Fruit fly (Drosophila melanogaster) whole organism, adult: ENCODE data around the gene CG4686.

ENCODE experiments used
- CG12768 ChIP-seq: fragments of 200-800 bp; sonication (Bioruptor generic); optimal IDR thresholded peaks from 2 replicates; lab custom pipeline; 2017; ENCODE audit warnings: missing biosample characterization, missing genetic modification characterization, mild to moderate bottlenecking, moderate library complexity, missing genetic modification reagents
- CG33017 ChIP-seq: fragments of 200-800 bp; sonication (Bioruptor generic); optimal IDR thresholded peaks from 2 replicates; lab custom pipeline; 2018; ENCODE audit warnings: missing biosample characterization, mild to moderate bottlenecking, missing genetic modification characterization, moderate library complexity
- CG5204 ChIP-seq: fragments of 200-800 bp; sonication (Bioruptor generic); optimal IDR thresholded peaks from 2 replicates; lab custom pipeline; 2016; ENCODE audit warnings: missing biosample characterization, missing genetic modification characterization
- Hr96 ChIP-seq: fragments of 200-800 bp; sonication (Bioruptor generic); optimal IDR thresholded peaks from 2 replicates; lab custom pipeline; 2016; ENCODE audit warnings: missing biosample characterization, missing genetic modification characterization
- Mnt ChIP-seq: fragments of 200-800 bp; sonication (Bioruptor generic); optimal IDR thresholded peaks from 2 replicates; lab custom pipeline; 2016; ENCODE audit warnings: missing biosample characterization, mild to moderate bottlenecking, missing genetic modification characterization
- cnc ChIP-seq, 2 experiments: fragments of >200 bp; optimal IDR thresholded peaks; 2 replicates each; lab custom pipeline; 2017
- kay ChIP-seq: fragments of 200-800 bp; sonication (Bioruptor generic); peaks from one replicate; lab custom pipeline; 2016; ENCODE audit warnings: missing biosample characterization, missing genetic modification characterization, borderline replicate concordance
- ovo ChIP-seq: fragments of 200-800 bp; sonication (Bioruptor generic); optimal IDR thresholded peaks from 2 replicates; lab custom pipeline; 2016; ENCODE audit warnings: missing biosample characterization, missing genetic modification characterization
- pad ChIP-seq: fragments of 200-800 bp; sonication (Bioruptor generic); optimal IDR thresholded peaks from 3 replicates; lab custom pipeline; 2017; ENCODE audit warnings: missing biosample characterization, missing genetic modification characterization, mild to moderate bottlenecking, moderate library complexity, missing genetic modification reagents
- tj ChIP-seq: fragments of 200-800 bp; sonication (Bioruptor generic); optimal IDR thresholded peaks from 3 replicates; lab custom pipeline; 2017; ENCODE audit warnings: missing biosample characterization, mild to moderate bottlenecking, missing genetic modification characterization, moderate library complexity
- toe ChIP-seq: fragments of 200-800 bp; sonication (Bioruptor generic); optimal IDR thresholded peaks from 2 replicates; lab custom pipeline; 2016; ENCODE audit warnings: missing biosample characterization, missing genetic modification characterization

- TF ChIP-seq toe (no peak), Hr96 (no peak), ovo (no peak), Mnt (no peak), cnc (optimal IDR thresholded peaks at IDR 0.05; lab: Kevin White, UChicago) (no peak), tj (no peak), CG5204 (GFP tag; lab: Kevin White, UChicago) (no peak), CG33017 (tag; lab: Kevin White, UChicago) (no peak), CG12768 (GFP tag; lab: Kevin White, UChicago) (no peak), kay (GFP tag; lab: Kevin White, UChicago) (no peak), pad (GFP tag; lab: Kevin White, UChicago) (no peak)
These were observed 16.6 kb upstream of the CG4686 start for dm6 chr3R:19847591-19848256.
